Fruit fly (Drosophila melanogaster): ENCODE results near the gene CG14292.

dm6 chr3R:18905555-18905920 lies at the start of gene CG14292:
- no peak for TF ChIP-seq D1 (tag; optimal IDR thresholded peaks at IDR 0.05)
- no peak for TF ChIP-seq fd96Ca (GFP tag; IDR thresholded peaks at IDR 0.05)
- no peak for TF ChIP-seq CG10348 (GFP tag; IDR thresholded peaks at IDR 0.05)
